Fruit fly (Drosophila melanogaster): ENCODE data around the gene Cht11.

Cht11 gene

dm6 chrX:6855366-6856200 lies 6.3 kb upstream of the Cht11 start (continued):
- peak; percentile 93 for TF ChIP-seq CG12391 (tag; optimal IDR thresholded peaks at IDR 0.05)
- peak; percentile 97 for TF ChIP-seq gem (tag; optimal IDR thresholded peaks at IDR 0.05)
- TF ChIP-seq CG5245 (GFP tag; optimal IDR thresholded peaks at IDR 0.05): peak; percentile 66
- peak; percentile 68 for TF ChIP-seq Hmx (GFP tag; optimal IDR thresholded peaks at IDR 0.05)
- TF ChIP-seq CG17328 (GFP tag; IDR thresholded peaks at IDR 0.05): peak; percentile 79
- peak; percentile 88 for TF ChIP-seq CG12299 (tag; optimal IDR thresholded peaks at IDR 0.05)
- peak; percentile 7 for TF ChIP-seq schlank (tag; optimal IDR thresholded peaks at IDR 0.05)
- TF ChIP-seq Rfx (GFP tag; IDR thresholded peaks at IDR 0.05): peak; percentile 26; the same call in 1 of the 2 replicates
- peak; percentile 88 for TF ChIP-seq slou (GFP tag; optimal IDR thresholded peaks at IDR 0.05)
- peak; percentile 42 for TF ChIP-seq fu2 (GFP tag; optimal IDR thresholded peaks at IDR 0.05)
- TF ChIP-seq ssp (GFP tag; IDR thresholded peaks at IDR 0.05): peak; percentile 44; the same call in 1 of the 2 replicates
- peak; percentile 69 for TF ChIP-seq sd (tag; optimal IDR thresholded peaks at IDR 0.05)
- TF ChIP-seq chm (GFP tag; IDR thresholded peaks at IDR 0.05): peak; percentile 60; the same call in 1 of the 2 replicates
- TF ChIP-seq CG10431 (GFP tag; optimal IDR thresholded peaks at IDR 0.05): peak; percentile 76
- peak; percentile 93 for TF ChIP-seq grau (tag; optimal IDR thresholded peaks at IDR 0.05)
- peak; percentile 81 for TF ChIP-seq CG4707 (GFP tag; optimal IDR thresholded peaks at IDR 0.05)
- TF ChIP-seq Nf-YA (GFP tag; IDR thresholded peaks at IDR 0.05): no peak
- no peak for TF ChIP-seq CG42726 (GFP tag; IDR thresholded peaks at IDR 0.05; ENCODE audit: partially characterized antibody)
- TF ChIP-seq CG15011 (GFP tag; optimal IDR thresholded peaks at IDR 0.05): peak; percentile 34
- peak; percentile 89 for TF ChIP-seq pros (GFP tag; optimal IDR thresholded peaks at IDR 0.05)
- TF ChIP-seq odd (GFP tag; optimal IDR thresholded peaks at IDR 0.05): peak; percentile 83
- peak; percentile 71 for TF ChIP-seq CrebB (tag; optimal IDR thresholded peaks at IDR 0.05)
- TF ChIP-seq CG8359 (GFP tag; optimal IDR thresholded peaks at IDR 0.05; ENCODE audit: borderline replicate concordance): peak; percentile 81
- TF ChIP-seq GATAe (GFP tag; conservative IDR thresholded peaks at IDR 0.05): no peak
- TF ChIP-seq dm (GFP tag; optimal IDR thresholded peaks at IDR 0.05): peak; percentile 60
- TF ChIP-seq CG3407 (GFP tag; optimal IDR thresholded peaks at IDR 0.05): peak; percentile 86
- no peak for TF ChIP-seq CG11398 (GFP tag; optimal IDR thresholded peaks at IDR 0.05)
- peak; percentile 60 for TF ChIP-seq CG1832 (GFP tag; optimal IDR thresholded peaks at IDR 0.05)
- TF ChIP-seq dysf (GFP tag; IDR thresholded peaks at IDR 0.05): peak; percentile 88
- TF ChIP-seq Doc2 (GFP tag; IDR thresholded peaks at IDR 0.05): no peak
- no peak for TF ChIP-seq fru (optimal IDR thresholded peaks at IDR 0.05)
- peak; percentile 83 for TF ChIP-seq Atf3 (GFP tag; optimal IDR thresholded peaks at IDR 0.05)
- no peak for TF ChIP-seq al (GFP tag; IDR thresholded peaks at IDR 0.05)
- TF ChIP-seq CG6854 (GFP tag; optimal IDR thresholded peaks at IDR 0.05): peak; percentile 67
- peak in 1 of 2 experiments; percentile 51 for TF ChIP-seq crp (GFP tag; optimal IDR thresholded peaks at IDR 0.05)
- TF ChIP-seq slp2 (GFP tag; optimal IDR thresholded peaks at IDR 0.05): peak; percentile 57
- TF ChIP-seq CG2116 (GFP tag; optimal IDR thresholded peaks at IDR 0.05): peak; percentile 56
- TF ChIP-seq ems (GFP tag; optimal IDR thresholded peaks at IDR 0.05): peak; percentile 44
- TF ChIP-seq CG10366 (GFP tag; IDR thresholded peaks at IDR 0.05): peak; percentile 88
- TF ChIP-seq CG7372 (GFP tag; IDR thresholded peaks at IDR 0.05): 0 out of 2 replicates have a peak, but pooled peaks have one; percentile 13
- TF ChIP-seq CG18764 (GFP tag; optimal IDR thresholded peaks at IDR 0.05): no peak
- TF ChIP-seq Side (GFP tag; optimal IDR thresholded peaks at IDR 0.05): peak; percentile 60
- TF ChIP-seq CG32772 (GFP tag; IDR thresholded peaks at IDR 0.05): peak; percentile 61
- peak in 1 of 2 experiments; percentile 26 for TF ChIP-seq insv (GFP tag; optimal IDR thresholded peaks at IDR 0.05)
- peak; percentile 84 for TF ChIP-seq CG17568 (GFP tag; optimal IDR thresholded peaks at IDR 0.05)
- peak; percentile 50 for TF ChIP-seq Nf-YC (tag; optimal IDR thresholded peaks at IDR 0.05)
- TF ChIP-seq CG12659 (GFP tag; optimal IDR thresholded peaks at IDR 0.05): peak; percentile 96
- TF ChIP-seq cg (GFP tag; optimal IDR thresholded peaks at IDR 0.05): peak; percentile 93
- peak; percentile 22 for TF ChIP-seq CG7987 (GFP tag; optimal IDR thresholded peaks at IDR 0.05)
